Worm (Caenorhabditis elegans) whole organism, L4/young adult: ENCODE measurements around the gene F17E9.2.

Source experiments
- W03F9.2 ChIP-seq: fragments of 150-350 bp; optimal IDR thresholded peaks from 2 replicates; lab custom pipeline; 2014; ENCODE audit warnings: missing biosample characterization, missing genetic modification characterization
- dao-5 ChIP-seq: sonication (generic microtip); optimal IDR thresholded peaks from 2 replicates; lab custom pipeline; 2016; ENCODE audit warnings: missing genotype, missing genetic modification characterization, moderate library complexity, missing compliant biosample characterization

DNA sequence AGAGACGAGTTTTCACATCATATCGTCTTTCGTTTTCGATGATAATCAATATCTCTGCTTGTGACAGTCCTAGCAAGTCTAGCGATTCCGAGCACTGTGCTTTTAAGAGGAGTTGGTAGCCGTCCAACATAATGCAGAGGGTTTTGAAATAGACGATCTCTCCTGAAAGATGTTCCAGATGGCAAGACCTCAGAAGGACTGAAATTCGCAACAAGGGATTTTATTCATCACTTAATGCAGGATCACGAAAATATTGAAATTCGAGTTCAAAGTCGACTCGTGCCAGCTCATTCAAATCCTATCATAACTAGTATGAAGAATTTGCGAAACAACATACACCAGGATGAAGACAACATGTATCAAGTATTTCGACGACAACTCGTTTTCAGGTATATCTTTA is 21.8 kb downstream of the F17E9.2 start, which contains the start of gene D2096.7:
- peak; percentile 26 for TF ChIP-seq dao-5 (tag; lab: Kevin White, UChicago)
- no peak for TF ChIP-seq W03F9.2
